Worm (Caenorhabditis elegans) whole organism, L4 larva: ENCODE data around the gene srh-218.

Experiments
- D1046.2 ChIP-seq: fragments of 200-800 bp; sonication (Bioruptor generic); IDR thresholded peaks from 2 replicates; pipeline ENCODE4 v1.3.6; 2022; ENCODE audit warnings: missing genetic modification characterization, missing compliant biosample characterization
- F26F4.8 ChIP-seq: fragments of 200-800 bp; sonication (Bioruptor generic); conservative IDR thresholded peaks from 2 replicates; pipeline ENCODE4 v1.3.6; 2022; ENCODE audit warnings: missing genetic modification characterization, missing compliant biosample characterization
- F49E8.2 ChIP-seq: sonication (generic microtip); optimal IDR thresholded peaks from 2 replicates; lab custom pipeline; 2016; ENCODE audit warnings: missing compliant biosample characterization, mild to moderate bottlenecking, missing genetic modification characterization, borderline replicate concordance
- T20F7.1 ChIP-seq: fragments of 200-800 bp; sonication (Bioruptor generic); optimal IDR thresholded peaks from 2 replicates; lab custom pipeline; 2018; ENCODE audit warnings: mild to moderate bottlenecking, missing genetic modification characterization, missing compliant biosample characterization
- Y5F2A.4 ChIP-seq: fragments of 200-800 bp; sonication (Bioruptor generic); optimal IDR thresholded peaks from 2 replicates; lab custom pipeline; 2018; ENCODE audit warnings: mild to moderate bottlenecking, missing genetic modification characterization, missing compliant biosample characterization
- Y75B8A.6 ChIP-seq: fragments of 200-800 bp; sonication (Bioruptor generic); IDR thresholded peaks from 2 replicates; pipeline ENCODE4 v1.3.6; 2022; ENCODE audit warnings: missing genetic modification reagents, missing genetic modification characterization, missing compliant biosample characterization
- ZK337.2 ChIP-seq: fragments of 200-800 bp; sonication (Bioruptor generic); IDR thresholded peaks from 2 replicates; pipeline ENCODE4 v1.3.6; 2022; ENCODE audit warnings: missing genetic modification reagents, missing genetic modification characterization, missing compliant biosample characterization
- aha-1 ChIP-seq: fragments of 150-350 bp; peaks from one replicate; lab custom pipeline; 2014; ENCODE audit warnings: missing biosample characterization, missing genetic modification characterization
- ceh-44 ChIP-seq: fragments of 200-800 bp; sonication (Bioruptor generic); IDR thresholded peaks from 2 replicates; pipeline ENCODE4 v1.3.6; 2022; ENCODE audit warnings: missing genetic modification reagents, missing genetic modification characterization, missing compliant biosample characterization
- ceh-62 ChIP-seq: sonication (generic microtip); optimal IDR thresholded peaks from 2 replicates; lab custom pipeline; 2017; ENCODE audit warnings: missing biosample characterization, missing genetic modification characterization
- ces-1 ChIP-seq: fragments of 150-350 bp; sonication (generic microtip); optimal IDR thresholded peaks from 4 replicates; lab custom pipeline; 2014; ENCODE audit warnings: missing biosample characterization, missing genetic modification reagents, missing genetic modification characterization
- daf-12 ChIP-seq: fragments of 150-350 bp; optimal IDR thresholded peaks from 2 replicates; lab custom pipeline; 2014; ENCODE audit warnings: missing biosample characterization, missing genetic modification reagents, missing genetic modification characterization
- daf-16 ChIP-seq, 3 experiments: sonication (generic microtip); optimal IDR thresholded peaks; 2 replicates each; lab custom pipeline; 2016 to 2017; ENCODE audit warnings: missing genetic modification characterization in 3 of 3, missing genetic modification reagents in 3 of 3, mild to moderate bottlenecking in 2 of 3, missing compliant biosample characterization in 2 of 3, missing biosample characterization in 1 of 3, moderate library complexity in 1 of 3
- dmd-8 ChIP-seq: fragments of 200-800 bp; sonication (Bioruptor generic); IDR thresholded peaks from 2 replicates; pipeline ENCODE4 v1.3.6; 2022; ENCODE audit warnings: missing genetic modification characterization, missing compliant biosample characterization
- dmd-9 ChIP-seq: fragments of 200-800 bp; sonication (Bioruptor generic); IDR thresholded peaks from 2 replicates; pipeline ENCODE4 v1.3.6; 2022; ENCODE audit warnings: missing genetic modification reagents, missing genetic modification characterization, missing compliant biosample characterization
- dpl-1 ChIP-seq: fragments of 150-350 bp; optimal IDR thresholded peaks from 2 replicates; lab custom pipeline; 2014; ENCODE audit warnings: missing biosample characterization, missing genetic modification reagents, missing genetic modification characterization
- duxl-1 ChIP-seq: sonication (generic microtip); optimal IDR thresholded peaks from 2 replicates; lab custom pipeline; 2016; ENCODE audit warnings: mild to moderate bottlenecking, missing genetic modification characterization, moderate library complexity, missing compliant biosample characterization; ENCODE audit not compliant: poor library complexity
- dve-1 ChIP-seq: sonication (generic microtip); optimal IDR thresholded peaks from 2 replicates; lab custom pipeline; 2017; ENCODE audit warnings: antibody characterized with exemption, mild to moderate bottlenecking, missing genetic modification characterization, missing compliant biosample characterization; ENCODE audit not compliant: insufficient read depth
- egl-43 ChIP-seq: fragments of 200-800 bp; sonication (Bioruptor generic); IDR thresholded peaks from 2 replicates; pipeline ENCODE4 v1.3.6; 2022; ENCODE audit warnings: missing genetic modification reagents, missing genetic modification characterization, missing compliant biosample characterization
- fos-1 ChIP-seq: fragments of 150-350 bp; optimal IDR thresholded peaks from 2 replicates; lab custom pipeline; 2014; ENCODE audit warnings: missing biosample characterization, missing genetic modification characterization
- gei-8 ChIP-seq: fragments of 200-800 bp; sonication (Bioruptor generic); optimal IDR thresholded peaks from 2 replicates; lab custom pipeline; 2018; ENCODE audit warnings: mild to moderate bottlenecking, missing genetic modification characterization, missing compliant biosample characterization
- hlh-11 ChIP-seq: fragments of 200-800 bp; sonication (Bioruptor generic); optimal IDR thresholded peaks from 2 replicates; lab custom pipeline; 2018; ENCODE audit warnings: mild to moderate bottlenecking, missing genetic modification characterization, missing compliant biosample characterization
- hmg-1.1 ChIP-seq: fragments of 200-800 bp; sonication (Bioruptor generic); IDR thresholded peaks from 2 replicates; pipeline ENCODE4 v1.3.6; 2022; ENCODE audit warnings: missing genetic modification reagents, missing genetic modification characterization, missing compliant biosample characterization
- jun-1 ChIP-seq: fragments of 150-350 bp; optimal IDR thresholded peaks from 2 replicates; lab custom pipeline; 2014; ENCODE audit warnings: missing biosample characterization, missing genetic modification reagents, missing genetic modification characterization
- lin-15B ChIP-seq: fragments of 150-350 bp; sonication (generic microtip); optimal IDR thresholded peaks from 3 replicates; lab custom pipeline; 2014; ENCODE audit warnings: missing biosample characterization, missing genetic modification characterization
- lin-38 ChIP-seq: fragments of 200-800 bp; sonication (Bioruptor generic); IDR thresholded peaks from 2 replicates; pipeline ENCODE4 v1.3.6; 2022; ENCODE audit warnings: missing genetic modification reagents, missing genetic modification characterization, missing compliant biosample characterization
- lir-3 ChIP-seq: sonication (generic microtip); optimal IDR thresholded peaks from 2 replicates; lab custom pipeline; 2016; ENCODE audit warnings: mild to moderate bottlenecking, missing genetic modification characterization, missing compliant biosample characterization
- mdl-1 ChIP-seq, 2 experiments: fragments of 150-350 bp in 1 of 2; sonication (generic microtip) in 1 of 2; optimal IDR thresholded peaks; 2 replicates each; lab custom pipeline; 2014 to 2017; ENCODE audit warnings: missing biosample characterization in 2 of 2, missing genetic modification characterization in 2 of 2
- mdt-29 ChIP-seq: fragments of 200-800 bp; sonication (Bioruptor generic); IDR thresholded peaks from 2 replicates; pipeline ENCODE4 v1.3.6; 2022; ENCODE audit warnings: missing genetic modification reagents, missing genetic modification characterization, missing compliant biosample characterization
- mes-2 ChIP-seq: sonication (generic microtip); optimal IDR thresholded peaks from 2 replicates; lab custom pipeline; 2016; ENCODE audit warnings: missing genotype, mild to moderate bottlenecking, missing genetic modification characterization, missing compliant biosample characterization; ENCODE audit not compliant: poor library complexity, severe bottlenecking
- mxl-3 ChIP-seq: fragments of 200-800 bp; sonication (Bioruptor generic); optimal IDR thresholded peaks from 2 replicates; lab custom pipeline; 2018; ENCODE audit warnings: mild to moderate bottlenecking, missing genetic modification characterization, missing compliant biosample characterization
- nhr-111 ChIP-seq: fragments of 200-800 bp; sonication (Bioruptor generic); optimal IDR thresholded peaks from 2 replicates; lab custom pipeline; 2018; ENCODE audit warnings: mild to moderate bottlenecking, missing genetic modification characterization, missing compliant biosample characterization
- nhr-42 ChIP-seq: fragments of 200-800 bp; sonication (Bioruptor generic); IDR thresholded peaks from 2 replicates; pipeline ENCODE4 v1.3.6; 2022; ENCODE audit warnings: missing genetic modification characterization, missing compliant biosample characterization
- nhr-76 ChIP-seq: fragments of 150-350 bp; optimal IDR thresholded peaks from 2 replicates; lab custom pipeline; 2014; ENCODE audit warnings: missing biosample characterization, missing genetic modification characterization
- nhr-77 ChIP-seq: fragments of 150-350 bp; optimal IDR thresholded peaks from 2 replicates; lab custom pipeline; 2014; ENCODE audit warnings: missing biosample characterization, missing genetic modification characterization
- pqm-1 ChIP-seq: sonication (generic microtip); optimal IDR thresholded peaks from 2 replicates; lab custom pipeline; 2017; ENCODE audit warnings: missing biosample characterization, missing genetic modification characterization
- rbr-2 ChIP-seq: sonication (generic microtip); optimal IDR thresholded peaks from 2 replicates; lab custom pipeline; 2016; ENCODE audit warnings: missing genotype, missing genetic modification characterization, missing compliant biosample characterization
- saeg-2 ChIP-seq: fragments of 200-800 bp; sonication (Bioruptor generic); IDR thresholded peaks from 2 replicates; pipeline ENCODE4 v1.3.6; 2022; ENCODE audit warnings: missing genetic modification reagents, missing genetic modification characterization, missing compliant biosample characterization
- set-16 ChIP-seq: fragments of 200-800 bp; sonication (Bioruptor generic); IDR thresholded peaks from 2 replicates; pipeline ENCODE4 v1.3.6; 2022; ENCODE audit warnings: missing genetic modification reagents, missing genetic modification characterization, missing compliant biosample characterization
- skn-1 ChIP-seq: fragments of 150-350 bp; optimal IDR thresholded peaks from 2 replicates; lab custom pipeline; 2014; ENCODE audit warnings: missing biosample characterization, missing genetic modification characterization
- snpc-1.2 ChIP-seq: fragments of 200-800 bp; sonication (Bioruptor generic); IDR thresholded peaks from 2 replicates; pipeline ENCODE4 v1.3.6; 2022; ENCODE audit warnings: missing genetic modification reagents, missing genetic modification characterization, missing compliant biosample characterization
- unc-62 ChIP-seq, 3 experiments: fragments of 150-350 bp in 1 of 3; sonication (generic microtip); optimal IDR thresholded peaks in 2 of 3; peaks in 1 of 3; 1 replicate in 1 of 3; 2 replicates in 2 of 3; lab custom pipeline; 2014 to 2017; ENCODE audit warnings: missing biosample characterization in 3 of 3, missing genetic modification characterization in 3 of 3, missing genetic modification reagents in 3 of 3, missing genotype in 1 of 3
- zag-1 ChIP-seq: fragments of 150-350 bp; optimal IDR thresholded peaks from 2 replicates; lab custom pipeline; 2014; ENCODE audit warnings: missing biosample characterization, missing genetic modification characterization
- zfp-2 ChIP-seq: sonication (generic microtip); optimal IDR thresholded peaks from 2 replicates; lab custom pipeline; 2016; ENCODE audit warnings: mild to moderate bottlenecking, missing genetic modification characterization, missing compliant biosample characterization
- zip-2 ChIP-seq: fragments of 150-350 bp; optimal IDR thresholded peaks from 2 replicates; lab custom pipeline; 2014; ENCODE audit warnings: missing biosample characterization, missing genetic modification characterization
- ztf-7 ChIP-seq: fragments of 150-350 bp; optimal IDR thresholded peaks from 2 replicates; lab custom pipeline; 2014; ENCODE audit warnings: missing biosample characterization, missing genetic modification characterization

The srh-218 gene

ce11 chrV:15499099-15499498 lies 5.3 kb downstream of the srh-218 start:
- TF ChIP-seq daf-16 (GFP tag; optimal IDR thresholded peaks at IDR 0.05; lab: Kevin White, UChicago) (no peak), daf-16 (tag; optimal IDR thresholded peaks at IDR 0.05; lab: Kevin White, UChicago) (peak; percentile 51), mes-2 (tag; lab: Kevin White, UChicago) (peak; percentile 1), gei-8 (GFP tag; lab: Kevin White, UChicago) (no peak), hlh-11 (peak; percentile 24), ceh-44 (GFP tag; lab: Robert Waterston, UW) (no peak), Y5F2A.4 (GFP tag; lab: Kevin White, UChicago) (no peak), ces-1 (GFP tag; lab: Kevin White, UChicago) (no peak), dve-1 (tag; lab: Kevin White, UChicago) (peak; percentile 50), skn-1 (tag; lab: Kevin White, UChicago) (no peak)

ce11 chrV:15503603-15504002 lies 9.8 kb downstream of the srh-218 start:
- TF ChIP-seq unc-62 (GFP tag; optimal IDR thresholded peaks at IDR 0.05 in 1 of 2; lab: Kevin White, UChicago) (peak in 1 of 2 experiments; percentile 76), unc-62 (tag; optimal IDR thresholded peaks at IDR 0.05; lab: Kevin White, UChicago) (no peak), set-16 (GFP tag; lab: Robert Waterston, UW) (no peak), saeg-2 (GFP tag; lab: Robert Waterston, UW) (no peak)
- TF ChIP-seq, all 104 proteins: peak for 1

ce11 chrV:15505068-15505467 lies 11.3 kb downstream of the srh-218 start:
- peak in 1 of 2 experiments; percentile 29 for TF ChIP-seq mdl-1 (tag; optimal IDR thresholded peaks at IDR 0.05; lab: Kevin White, UChicago)
- no peak for TF ChIP-seq unc-62 (GFP tag; optimal IDR thresholded peaks at IDR 0.05 in 1 of 2; lab: Kevin White, UChicago)
- no peak for TF ChIP-seq unc-62 (tag; optimal IDR thresholded peaks at IDR 0.05; lab: Kevin White, UChicago)
- peak; percentile 60 for TF ChIP-seq Y5F2A.4 (GFP tag; lab: Kevin White, UChicago)
- no peak for TF ChIP-seq zag-1
- TF ChIP-seq lin-38 (GFP tag; lab: Robert Waterston, UW): no peak
- peak; percentile 85; the same call in 1 of the 2 replicates for TF ChIP-seq D1046.2 (GFP tag; lab: Robert Waterston, UW)
- peak; percentile 77 for TF ChIP-seq snpc-1.2
- peak; percentile 81 for TF ChIP-seq egl-43 (GFP tag; lab: Robert Waterston, UW)
- TF ChIP-seq nhr-42 (GFP tag; lab: Robert Waterston, UW): 0 out of 2 replicates have a peak, but pooled peaks have one; percentile 44
- peak; percentile 55 for TF ChIP-seq rbr-2 (tag; lab: Kevin White, UChicago)
- TF ChIP-seq mxl-3 (GFP tag; lab: Kevin White, UChicago): no peak
- TF ChIP-seq zip-2 (tag; lab: Kevin White, UChicago): no peak
- peak; percentile 58; the same call in 1 of the 2 replicates for TF ChIP-seq ZK337.2
- TF ChIP-seq zfp-2: no peak
- peak; percentile 72 for TF ChIP-seq dmd-8 (GFP tag; lab: Robert Waterston, UW)
- no peak for TF ChIP-seq mdt-29 (GFP tag; lab: Robert Waterston, UW)
- TF ChIP-seq F26F4.8 (GFP tag; lab: Robert Waterston, UW): 0 out of 2 replicates have a peak, but pooled peaks have one; percentile 49
- no peak for TF ChIP-seq lin-15B (tag; lab: Kevin White, UChicago)
- TF ChIP-seq nhr-77 (tag; lab: Kevin White, UChicago): no peak
- TF ChIP-seq ceh-62 (tag; lab: Kevin White, UChicago): no peak
- no peak for TF ChIP-seq daf-12 (tag; lab: Kevin White, UChicago)
- no peak for TF ChIP-seq pqm-1 (tag; lab: Kevin White, UChicago)
- TF ChIP-seq dmd-9 (GFP tag; lab: Robert Waterston, UW): no peak
- no peak for TF ChIP-seq T20F7.1 (GFP tag; lab: Kevin White, UChicago)
- no peak for TF ChIP-seq Y75B8A.6 (GFP tag; lab: Robert Waterston, UW)
- peak; percentile 48; the same call in 1 of the 2 replicates for TF ChIP-seq hmg-1.1 (GFP tag; lab: Robert Waterston, UW)
- no peak for TF ChIP-seq F49E8.2 (tag; lab: Kevin White, UChicago)
- TF ChIP-seq dpl-1 (GFP tag; lab: Kevin White, UChicago): peak; percentile 16
- TF ChIP-seq fos-1 (tag; lab: Kevin White, UChicago): no peak
- TF ChIP-seq lir-3 (tag; lab: Kevin White, UChicago): no peak
- TF ChIP-seq aha-1 (tag; lab: Kevin White, UChicago): no peak
- TF ChIP-seq jun-1 (tag; lab: Kevin White, UChicago): no peak
- TF ChIP-seq duxl-1: no peak
- TF ChIP-seq nhr-111 (GFP tag; lab: Kevin White, UChicago): no peak
- TF ChIP-seq nhr-76: no peak
- TF ChIP-seq ztf-7 (tag; lab: Kevin White, UChicago): no peak
- peak; percentile 41 for TF ChIP-seq hlh-11
